Worm (Caenorhabditis elegans) whole organism, mixed stage, embryonic: ENCODE data around the gene F41H10.12.
"Not testable (repeated sequence)": the region's sequence is repeated elsewhere in the genome, so short reads cannot be mapped to it uniquely, and the experiment has no call there.

Source experiments
- blmp-1 ChIP-seq: fragments of 150-350 bp; optimal IDR thresholded peaks from 2 replicates; lab custom pipeline; 2014; ENCODE audit warnings: missing biosample characterization, missing genetic modification characterization
- ces-1 ChIP-seq: fragments of 150-350 bp; optimal IDR thresholded peaks from 2 replicates; lab custom pipeline; 2014; ENCODE audit warnings: missing biosample characterization, missing genetic modification reagents, missing genetic modification characterization
- lin-13 ChIP-seq: fragments of 150-350 bp; optimal IDR thresholded peaks from 2 replicates; lab custom pipeline; 2014; ENCODE audit warnings: missing biosample characterization, missing genetic modification characterization
- unc-62 ChIP-seq: fragments of 150-350 bp; optimal IDR thresholded peaks from 2 replicates; lab custom pipeline; 2014; ENCODE audit warnings: missing biosample characterization, missing genetic modification reagents, missing genetic modification characterization
- ztf-11 ChIP-seq: fragments of 150-350 bp; optimal IDR thresholded peaks from 2 replicates; lab custom pipeline; 2014; ENCODE audit warnings: missing biosample characterization, missing genetic modification characterization

ce11 chrIV:5350480-5351193, 34.5 kb upstream of the F41H10.12 start, which contains the start of gene gba-4:
- TF ChIP-seq unc-62 (GFP tag; lab: Kevin White, UChicago); ces-1 (GFP tag; lab: Kevin White, UChicago); ztf-11; blmp-1; lin-13 (tag; lab: Kevin White, UChicago): not testable (repeated sequence)
